Worm (Caenorhabditis elegans) whole organism, L3 larva: ENCODE data around the gene str-77.

ENCODE experiments used
- ZK546.5 ChIP-seq: sonication (generic microtip); optimal IDR thresholded peaks from 2 replicates; lab custom pipeline; 2017; ENCODE audit warnings: missing biosample characterization, missing genetic modification characterization
- daf-12 ChIP-seq: fragments of 150-350 bp; optimal IDR thresholded peaks from 2 replicates; lab custom pipeline; 2014; ENCODE audit warnings: missing biosample characterization, missing genetic modification reagents, missing genetic modification characterization
- elt-1 ChIP-seq: fragments of 150-350 bp; optimal IDR thresholded peaks from 2 replicates; lab custom pipeline; 2014; ENCODE audit warnings: missing biosample characterization, missing genetic modification characterization
- elt-3 ChIP-seq, 3 experiments: fragments of 150-350 bp in 1 of 3; sonication (generic microtip) in 2 of 3; optimal IDR thresholded peaks; 2 replicates in 2 of 3; 4 replicates in 1 of 3; lab custom pipeline; 2014 to 2017; ENCODE audit warnings: missing biosample characterization in 3 of 3, missing genetic modification characterization in 3 of 3
- mdl-1 ChIP-seq: fragments of 150-350 bp; optimal IDR thresholded peaks from 2 replicates; lab custom pipeline; 2014; ENCODE audit warnings: missing biosample characterization, missing genetic modification characterization
- nhr-11 ChIP-seq: fragments of 150-350 bp; optimal IDR thresholded peaks from 2 replicates; lab custom pipeline; 2014; ENCODE audit warnings: missing biosample characterization, missing genetic modification characterization
- nhr-28 ChIP-seq: fragments of 150-350 bp; optimal IDR thresholded peaks from 2 replicates; lab custom pipeline; 2014; ENCODE audit warnings: missing biosample characterization, missing genetic modification characterization
- nhr-77 ChIP-seq: fragments of 150-350 bp; optimal IDR thresholded peaks from 2 replicates; lab custom pipeline; 2014; ENCODE audit warnings: missing biosample characterization, missing genetic modification characterization
- pha-4 ChIP-seq: fragments of 150-350 bp; optimal IDR thresholded peaks from 2 replicates; lab custom pipeline; 2014; ENCODE audit warnings: missing biosample characterization, missing genetic modification reagents, missing genetic modification characterization
- unc-62 ChIP-seq: fragments of 150-350 bp; sonication (generic microtip); optimal IDR thresholded peaks from 4 replicates; lab custom pipeline; 2014; ENCODE audit warnings: missing biosample characterization, missing genetic modification reagents, missing genetic modification characterization
- zag-1 ChIP-seq: fragments of 150-350 bp; optimal IDR thresholded peaks from 2 replicates; lab custom pipeline; 2014; ENCODE audit warnings: missing biosample characterization, missing genetic modification characterization
- ztf-11 ChIP-seq: fragments of 150-350 bp; optimal IDR thresholded peaks from 2 replicates; lab custom pipeline; 2014; ENCODE audit warnings: missing biosample characterization, missing genetic modification characterization

ce11 chrV:17684857-17685256 lies 33.9 kb upstream of the str-77 start, which contains the start of the genes F59A1.16 and F59A1.6:
- TF ChIP-seq pha-4 (no peak), elt-1 (tag; lab: Kevin White, UChicago) (no peak), elt-3 (tag; optimal IDR thresholded peaks at IDR 0.05; lab: Kevin White, UChicago) (no peak), nhr-11 (tag; lab: Kevin White, UChicago) (no peak), daf-12 (tag; lab: Kevin White, UChicago) (no peak), mdl-1 (no peak), nhr-28 (tag; lab: Kevin White, UChicago) (no peak), nhr-77 (tag; lab: Kevin White, UChicago) (no peak), ZK546.5 (tag; lab: Kevin White, UChicago) (no peak), unc-62 (GFP tag; lab: Kevin White, UChicago) (no peak), zag-1 (tag; lab: Kevin White, UChicago) (no peak), ztf-11 (tag; lab: Kevin White, UChicago) (no peak)
